Worm (Caenorhabditis elegans) whole organism, L3 larva: ENCODE results near the gene str-263.

Experiments used
- R02D3.7 ChIP-seq: fragments of 150-350 bp; optimal IDR thresholded peaks from 2 replicates; lab custom pipeline; 2014; ENCODE audit warnings: missing biosample characterization, missing genetic modification characterization
- ZK546.5 ChIP-seq: sonication (generic microtip); optimal IDR thresholded peaks from 2 replicates; lab custom pipeline; 2017; ENCODE audit warnings: missing biosample characterization, missing genetic modification characterization
- aly-2 ChIP-seq: fragments of 150-350 bp; optimal IDR thresholded peaks from 2 replicates; lab custom pipeline; 2014; ENCODE audit warnings: missing biosample characterization, missing genetic modification characterization
- ama-1 ChIP-seq: fragments of 150-350 bp; optimal IDR thresholded peaks from 2 replicates; lab custom pipeline; 2018
- ceh-16 ChIP-seq: sonication (generic microtip); optimal IDR thresholded peaks from 2 replicates; lab custom pipeline; 2017; ENCODE audit warnings: missing biosample characterization, missing genetic modification characterization
- ceh-28 ChIP-seq: fragments of 150-350 bp; optimal IDR thresholded peaks from 2 replicates; lab custom pipeline; 2014; ENCODE audit warnings: missing biosample characterization, missing genetic modification reagents, missing genetic modification characterization
- ceh-82 ChIP-seq: fragments of 150-350 bp; optimal IDR thresholded peaks from 2 replicates; lab custom pipeline; 2014; ENCODE audit warnings: missing biosample characterization, missing genetic modification characterization
- ceh-9 ChIP-seq: sonication (generic microtip); optimal IDR thresholded peaks from 2 replicates; lab custom pipeline; 2018; ENCODE audit warnings: missing biosample characterization, missing genetic modification characterization
- daf-12 ChIP-seq: fragments of 150-350 bp; optimal IDR thresholded peaks from 2 replicates; lab custom pipeline; 2014; ENCODE audit warnings: missing biosample characterization, missing genetic modification reagents, missing genetic modification characterization
- egl-27 ChIP-seq: sonication (generic microtip); optimal IDR thresholded peaks from 4 replicates; lab custom pipeline; 2017; ENCODE audit warnings: missing biosample characterization, missing genetic modification reagents, missing genetic modification characterization
- elt-1 ChIP-seq: fragments of 150-350 bp; optimal IDR thresholded peaks from 2 replicates; lab custom pipeline; 2014; ENCODE audit warnings: missing biosample characterization, missing genetic modification characterization
- elt-2 ChIP-seq: sonication (generic microtip); optimal IDR thresholded peaks from 2 replicates; lab custom pipeline; 2016; ENCODE audit warnings: missing genetic modification reagents, mild to moderate bottlenecking, missing genetic modification characterization, missing compliant biosample characterization
- elt-3 ChIP-seq, 3 experiments: fragments of 150-350 bp in 1 of 3; sonication (generic microtip) in 2 of 3; optimal IDR thresholded peaks; 2 replicates in 2 of 3; 4 replicates in 1 of 3; lab custom pipeline; 2014 to 2017; ENCODE audit warnings: missing biosample characterization in 3 of 3, missing genetic modification characterization in 3 of 3
- eor-1 ChIP-seq, 2 experiments: fragments of 150-350 bp; optimal IDR thresholded peaks; 2 replicates each; lab custom pipeline; 2014 to 2018; ENCODE audit warnings: missing biosample characterization in 2 of 2, missing genetic modification characterization in 2 of 2
- fkh-10 ChIP-seq: sonication (generic microtip); optimal IDR thresholded peaks from 2 replicates; lab custom pipeline; 2017; ENCODE audit warnings: missing biosample characterization, missing genetic modification reagents, missing genetic modification characterization
- fkh-2 ChIP-seq: fragments of 150-350 bp; optimal IDR thresholded peaks from 2 replicates; lab custom pipeline; 2014; ENCODE audit warnings: missing biosample characterization, missing genetic modification reagents, missing genetic modification characterization
- fos-1 ChIP-seq: fragments of 150-350 bp; optimal IDR thresholded peaks from 2 replicates; lab custom pipeline; 2014; ENCODE audit warnings: missing biosample characterization, missing genetic modification characterization
- hmg-11 ChIP-seq: sonication (generic microtip); optimal IDR thresholded peaks from 2 replicates; lab custom pipeline; 2016; ENCODE audit warnings: missing genetic modification characterization, missing compliant biosample characterization
- jun-1 ChIP-seq: fragments of 150-350 bp; optimal IDR thresholded peaks from 2 replicates; lab custom pipeline; 2014; ENCODE audit warnings: missing biosample characterization, missing genetic modification reagents, missing genetic modification characterization
- lin-15B ChIP-seq: fragments of 150-350 bp; optimal IDR thresholded peaks from 2 replicates; lab custom pipeline; 2014; ENCODE audit warnings: missing biosample characterization, missing genetic modification characterization
- lin-39 ChIP-seq: fragments of 150-350 bp; optimal IDR thresholded peaks from 2 replicates; lab custom pipeline; 2018; ENCODE audit warnings: missing biosample characterization, missing genetic modification reagents, missing genetic modification characterization
- lsy-12 ChIP-seq: sonication (generic microtip); optimal IDR thresholded peaks from 2 replicates; lab custom pipeline; 2016; ENCODE audit warnings: mild to moderate bottlenecking, missing genetic modification characterization, missing compliant biosample characterization
- mdl-1 ChIP-seq: fragments of 150-350 bp; optimal IDR thresholded peaks from 2 replicates; lab custom pipeline; 2014; ENCODE audit warnings: missing biosample characterization, missing genetic modification characterization
- mml-1 ChIP-seq: fragments of 150-350 bp; sonication (generic microtip); optimal IDR thresholded peaks from 3 replicates; lab custom pipeline; 2014; ENCODE audit warnings: missing biosample characterization, missing genetic modification characterization
- nfya-1 ChIP-seq: sonication (generic microtip); optimal IDR thresholded peaks from 2 replicates; lab custom pipeline; 2017; ENCODE audit warnings: missing genetic modification characterization, mild to moderate bottlenecking, missing compliant biosample characterization, antibody characterized with exemption, moderate library complexity; ENCODE audit not compliant: insufficient read depth
- nhr-11 ChIP-seq: fragments of 150-350 bp; optimal IDR thresholded peaks from 2 replicates; lab custom pipeline; 2014; ENCODE audit warnings: missing biosample characterization, missing genetic modification characterization
- nhr-12 ChIP-seq: fragments of 150-350 bp; optimal IDR thresholded peaks from 2 replicates; lab custom pipeline; 2014; ENCODE audit warnings: missing biosample characterization, missing genetic modification characterization
- nhr-23 ChIP-seq: fragments of 150-350 bp; optimal IDR thresholded peaks from 2 replicates; lab custom pipeline; 2014; ENCODE audit warnings: missing biosample characterization, missing genetic modification reagents, missing genetic modification characterization
- nhr-237 ChIP-seq: fragments of 150-350 bp; optimal IDR thresholded peaks from 2 replicates; lab custom pipeline; 2014; ENCODE audit warnings: missing biosample characterization, missing genetic modification characterization
- nhr-25 ChIP-seq: sonication (generic microtip); optimal IDR thresholded peaks from 2 replicates; lab custom pipeline; 2017; ENCODE audit warnings: missing biosample characterization, missing genetic modification characterization
- nhr-28 ChIP-seq: fragments of 150-350 bp; optimal IDR thresholded peaks from 2 replicates; lab custom pipeline; 2014; ENCODE audit warnings: missing biosample characterization, missing genetic modification characterization
- nhr-43 ChIP-seq: sonication (generic microtip); optimal IDR thresholded peaks from 2 replicates; lab custom pipeline; 2016; ENCODE audit warnings: mild to moderate bottlenecking, missing genetic modification characterization, missing compliant biosample characterization; ENCODE audit not compliant: poor library complexity, severe bottlenecking
- nhr-76 ChIP-seq: fragments of 150-350 bp; sonication (generic microtip); optimal IDR thresholded peaks from 5 replicates; lab custom pipeline; 2014; ENCODE audit warnings: missing biosample characterization, missing genetic modification characterization
- nhr-77 ChIP-seq: fragments of 150-350 bp; optimal IDR thresholded peaks from 2 replicates; lab custom pipeline; 2014; ENCODE audit warnings: missing biosample characterization, missing genetic modification characterization
- pha-4 ChIP-seq: fragments of 150-350 bp; optimal IDR thresholded peaks from 2 replicates; lab custom pipeline; 2014; ENCODE audit warnings: missing biosample characterization, missing genetic modification reagents, missing genetic modification characterization
- pqm-1 ChIP-seq: fragments of 150-350 bp; optimal IDR thresholded peaks from 2 replicates; lab custom pipeline; 2017; ENCODE audit warnings: missing biosample characterization, missing genetic modification characterization, inconsistent platforms
- sea-2 ChIP-seq: fragments of 150-350 bp; sonication (generic microtip); optimal IDR thresholded peaks from 4 replicates; lab custom pipeline; 2014; ENCODE audit warnings: missing biosample characterization, missing genetic modification reagents, missing genetic modification characterization
- skn-1 ChIP-seq: fragments of 150-350 bp; optimal IDR thresholded peaks from 2 replicates; lab custom pipeline; 2014; ENCODE audit warnings: missing biosample characterization, missing genetic modification characterization
- snpc-4 ChIP-seq: fragments of 150-350 bp; optimal IDR thresholded peaks from 2 replicates; lab custom pipeline; 2014; ENCODE audit warnings: missing biosample characterization, missing genetic modification characterization
- unc-39 ChIP-seq: sonication (generic microtip); optimal IDR thresholded peaks from 4 replicates; lab custom pipeline; 2017; ENCODE audit warnings: missing biosample characterization, missing genetic modification characterization
- zag-1 ChIP-seq: fragments of 150-350 bp; optimal IDR thresholded peaks from 2 replicates; lab custom pipeline; 2014; ENCODE audit warnings: missing biosample characterization, missing genetic modification characterization
- ztf-4 ChIP-seq: fragments of 150-350 bp; optimal IDR thresholded peaks from 2 replicates; lab custom pipeline; 2014; ENCODE audit warnings: missing biosample characterization, missing genetic modification characterization

str-263 gene

DNA sequence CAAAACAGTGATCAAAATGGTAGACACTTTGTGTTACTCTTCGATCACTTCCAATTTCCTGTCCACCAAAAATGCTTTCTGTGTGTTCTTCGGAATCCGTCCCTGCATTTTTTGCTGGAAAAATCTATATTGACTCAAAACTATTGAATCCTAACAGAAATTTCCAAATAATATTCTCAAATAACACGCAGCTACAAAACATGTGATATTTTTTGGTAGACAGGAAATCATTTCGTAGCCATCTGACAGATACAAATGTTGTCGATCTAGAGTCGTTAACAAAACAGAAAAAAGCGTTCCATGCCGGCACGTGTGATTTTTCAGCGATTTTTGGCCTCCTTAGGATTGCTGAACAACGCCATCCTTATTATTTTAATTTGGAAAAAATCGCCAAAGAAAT, at the start of gene str-263:
str-263 (plus strand) TSS at position 301 of the 400 bp plus-strand sequence.
- TF ChIP-seq pqm-1 (tag; lab: Kevin White, UChicago), result no peak
- TF ChIP-seq ZK546.5 (tag; lab: Kevin White, UChicago), result no peak
- no peak for TF ChIP-seq lin-39 (tag; lab: Kevin White, UChicago)
- TF ChIP-seq nfya-1 (tag; lab: Kevin White, UChicago), result no peak
- no peak for TF ChIP-seq snpc-4 (tag; lab: Kevin White, UChicago)
- TF ChIP-seq lsy-12 (tag; lab: Kevin White, UChicago), result no peak
- no peak for TF ChIP-seq mdl-1 (tag; lab: Kevin White, UChicago)
- no peak for TF ChIP-seq daf-12 (tag; lab: Kevin White, UChicago)
- no peak for TF ChIP-seq mml-1 (tag; lab: Kevin White, UChicago)
- TF ChIP-seq ceh-82 (tag; lab: Kevin White, UChicago), result no peak
- TF ChIP-seq unc-39 (tag; lab: Kevin White, UChicago), result no peak
- no peak for TF ChIP-seq nhr-28 (tag; lab: Kevin White, UChicago)
- TF ChIP-seq fos-1 (tag; lab: Kevin White, UChicago), result no peak
- TF ChIP-seq sea-2, result no peak
- TF ChIP-seq nhr-23 (tag; lab: Kevin White, UChicago), result no peak
- TF ChIP-seq eor-1 (tag; optimal IDR thresholded peaks at IDR 0.05; lab: Kevin White, UChicago), result no peak
- TF ChIP-seq, all 47 proteins: peak for 0

DNA sequence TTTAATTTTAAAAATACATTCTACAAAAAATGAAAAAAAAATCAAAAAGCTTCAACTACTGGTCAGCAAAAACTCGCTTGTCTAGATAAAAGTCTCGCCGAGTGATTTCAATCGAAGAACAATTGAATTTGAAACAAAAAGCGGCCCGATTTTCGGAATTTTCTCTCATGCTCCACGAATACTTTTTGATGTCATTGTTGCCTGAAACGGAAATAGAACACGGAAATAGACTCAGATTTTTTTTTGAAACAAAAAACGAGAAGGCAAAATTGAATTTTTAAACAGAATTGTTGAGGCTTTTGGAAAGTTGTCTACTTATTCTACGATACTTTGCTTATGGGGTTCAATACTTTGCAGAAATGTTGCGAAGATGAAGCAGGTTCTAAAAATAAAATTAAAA, 49.5 kb upstream of the str-263 start:
- TF ChIP-seq nhr-23 (tag; lab: Kevin White, UChicago) (no peak), fkh-10 (peak; percentile 80), egl-27 (tag; lab: Kevin White, UChicago) (no peak)

DNA sequence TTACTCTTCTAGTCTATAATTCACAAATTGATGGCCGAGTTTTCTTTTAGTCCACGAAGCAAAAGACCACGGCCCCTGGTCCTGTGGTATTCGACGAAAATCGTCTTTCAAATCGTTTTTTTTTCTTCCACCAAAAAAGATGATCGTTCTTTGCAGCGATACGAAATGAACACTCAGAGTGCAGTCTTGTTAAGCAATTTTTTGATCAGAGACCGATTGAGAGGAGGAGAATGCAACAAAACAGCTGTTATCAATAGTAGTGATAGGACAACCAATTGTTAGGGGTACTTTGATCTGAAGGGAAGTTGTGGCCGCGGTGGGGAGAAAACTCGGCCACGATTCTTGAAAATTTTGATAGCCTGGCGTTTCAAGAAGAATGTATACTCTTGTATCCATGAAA, 49.0 kb upstream of the str-263 start:
- peak; percentile 71 for TF ChIP-seq elt-2 (tag; lab: Kevin White, UChicago)
- peak; percentile 60 for TF ChIP-seq jun-1 (tag; lab: Kevin White, UChicago)
- TF ChIP-seq pqm-1 (tag; lab: Kevin White, UChicago), result peak; percentile 84
- TF ChIP-seq R02D3.7 (tag; lab: Kevin White, UChicago), result peak; percentile 37
- no peak for TF ChIP-seq elt-1 (tag; lab: Kevin White, UChicago)
- peak; percentile 71 for TF ChIP-seq nhr-43
- TF ChIP-seq pha-4 (tag; lab: Kevin White, UChicago), result peak; percentile 66
- peak; percentile 30 for TF ChIP-seq nfya-1 (tag; lab: Kevin White, UChicago)
- peak; percentile 27 for TF ChIP-seq ama-1
- peak; percentile 31 for TF ChIP-seq nhr-23 (tag; lab: Kevin White, UChicago)
- TF ChIP-seq daf-12 (tag; lab: Kevin White, UChicago), result no peak
- TF ChIP-seq nhr-77 (tag; lab: Kevin White, UChicago), result no peak
- TF ChIP-seq nhr-11 (tag; lab: Kevin White, UChicago), result no peak

DNA sequence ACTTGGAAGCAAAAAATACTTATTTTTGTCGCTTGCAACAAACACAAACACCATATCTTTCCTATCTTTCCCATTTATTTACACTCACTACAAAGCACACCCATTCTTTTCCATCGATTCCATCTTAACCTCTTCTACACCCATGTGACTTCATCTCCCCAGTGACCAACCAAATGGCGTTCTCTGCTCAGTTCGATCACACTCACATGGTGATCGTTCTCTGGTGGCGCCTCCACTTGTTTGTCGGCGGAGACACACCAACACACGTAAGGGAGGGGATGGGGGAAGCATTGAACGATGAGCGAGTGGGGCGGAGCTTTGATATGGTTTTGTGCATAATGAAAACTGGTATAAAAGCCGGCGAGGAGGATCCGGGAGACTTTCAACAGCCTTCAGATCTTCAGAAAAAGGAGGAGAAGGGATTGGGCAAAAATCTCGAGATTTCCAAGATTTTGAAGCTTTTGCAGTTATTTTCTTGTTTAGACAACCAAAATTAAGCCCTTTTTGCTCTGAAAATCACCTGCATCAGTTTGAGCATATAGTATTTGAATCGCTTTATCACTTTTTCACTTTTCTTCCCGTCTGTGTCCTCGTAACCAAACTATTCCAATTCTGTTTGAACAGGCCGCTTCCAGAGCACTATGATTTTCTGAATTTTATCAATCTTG, 46.3 kb upstream of the str-263 start:
- TF ChIP-seq nhr-11 (tag; lab: Kevin White, UChicago) (peak; percentile 70), elt-2 (tag; lab: Kevin White, UChicago) (peak; percentile 78), ceh-82 (tag; lab: Kevin White, UChicago) (no peak), pqm-1 (tag; lab: Kevin White, UChicago) (peak; percentile 94), zag-1 (no peak), ceh-9 (tag; lab: Kevin White, UChicago) (no peak), jun-1 (tag; lab: Kevin White, UChicago) (peak; percentile 85), elt-1 (tag; lab: Kevin White, UChicago) (peak; percentile 77), elt-3 (tag; optimal IDR thresholded peaks at IDR 0.05; lab: Kevin White, UChicago) (no peak), ceh-28 (tag; lab: Kevin White, UChicago) (peak; percentile 40), snpc-4 (tag; lab: Kevin White, UChicago) (peak; percentile 82), nhr-237 (no peak), lin-15B (tag; lab: Kevin White, UChicago) (peak; percentile 9), fos-1 (tag; lab: Kevin White, UChicago) (no peak), nhr-43 (peak; percentile 84), R02D3.7 (tag; lab: Kevin White, UChicago) (no peak), fkh-2 (tag; lab: Kevin White, UChicago) (no peak), nhr-76 (tag; lab: Kevin White, UChicago) (no peak), sea-2 (no peak), daf-12 (tag; lab: Kevin White, UChicago) (no peak), mml-1 (tag; lab: Kevin White, UChicago) (no peak), nfya-1 (tag; lab: Kevin White, UChicago) (peak; percentile 82), nhr-23 (tag; lab: Kevin White, UChicago) (no peak), ceh-16 (tag; lab: Kevin White, UChicago) (no peak), nhr-12 (tag; lab: Kevin White, UChicago) (no peak), lin-39 (tag; lab: Kevin White, UChicago) (peak; percentile 96), fkh-10 (no peak), skn-1 (no peak), ztf-4 (tag; lab: Kevin White, UChicago) (no peak), mdl-1 (tag; lab: Kevin White, UChicago) (peak; percentile 82), ama-1 (peak; percentile 96), hmg-11 (tag; lab: Kevin White, UChicago) (peak; percentile 57), pha-4 (tag; lab: Kevin White, UChicago) (peak; percentile 87), aly-2 (tag; lab: Kevin White, UChicago) (no peak), unc-39 (tag; lab: Kevin White, UChicago) (no peak), lsy-12 (tag; lab: Kevin White, UChicago) (no peak), nhr-25 (tag; lab: Kevin White, UChicago) (no peak)
